Fruit fly (Drosophila melanogaster): ENCODE data around the gene Gr5a.

dm6 chrX:5695958-5696357 lies 15.5 kb downstream of the Gr5a start:
- TF ChIP-seq Pif1B (GFP tag; optimal IDR thresholded peaks at IDR 0.05) (no peak), CG9948 (tag; optimal IDR thresholded peaks at IDR 0.05) (no peak), CG17806 (tag; optimal IDR thresholded peaks at IDR 0.05) (no peak), CG15710 (tag; optimal IDR thresholded peaks at IDR 0.05) (no peak), Pif1A (GFP tag; optimal IDR thresholded peaks at IDR 0.05) (no peak), CG10348 (GFP tag; IDR thresholded peaks at IDR 0.05) (no peak), Ets98B (GFP tag; IDR thresholded peaks at IDR 0.05) (no peak)
